Fruit fly (Drosophila melanogaster) whole organism, embryonic: ENCODE data around the gene CHES-1-like.

Experiments used
- Awh ChIP-seq: fragments of 200-800 bp; sonication (Bioruptor generic); IDR thresholded peaks from 2 replicates; pipeline ENCODE4, ENCODE4 v1.3.6; 2022; ENCODE audit warnings: missing biosample characterization, missing genetic modification characterization
- CG11504 ChIP-seq: fragments of 200-800 bp; sonication (Bioruptor generic); optimal IDR thresholded peaks from 3 replicates; lab custom pipeline; 2019; ENCODE audit warnings: missing biosample characterization, mild to moderate bottlenecking, missing genetic modification characterization, moderate library complexity
- CG11560 ChIP-seq: fragments of 200-800 bp; sonication (Bioruptor generic); IDR thresholded peaks from 3 replicates; pipeline ENCODE4 v1.3.6; 2022; ENCODE audit warnings: missing biosample characterization, missing genetic modification characterization
- CG12071 ChIP-seq: fragments of 200-800 bp; sonication (Bioruptor generic); optimal IDR thresholded peaks from 3 replicates; lab custom pipeline; 2018; ENCODE audit warnings: missing biosample characterization, mild to moderate bottlenecking, missing genetic modification characterization
- CG1233 ChIP-seq: fragments of 200-800 bp; sonication (Bioruptor generic); optimal IDR thresholded peaks from 4 replicates; lab custom pipeline; 2018; ENCODE audit warnings: missing biosample characterization, mild to moderate bottlenecking, missing genetic modification characterization
- CG14014 ChIP-seq: fragments of 200-800 bp; sonication (Bioruptor generic); IDR thresholded peaks from 2 replicates; pipeline ENCODE4 v1.3.6; 2022; ENCODE audit warnings: missing biosample characterization, missing genetic modification characterization
- CG15601 ChIP-seq: fragments of 200-800 bp; sonication (Bioruptor generic); optimal IDR thresholded peaks from 3 replicates; lab custom pipeline; 2019; ENCODE audit warnings: missing biosample characterization, mild to moderate bottlenecking, missing genetic modification characterization, moderate library complexity
- CG1602 ChIP-seq: fragments of 200-800 bp; sonication (Bioruptor generic); optimal IDR thresholded peaks from 3 replicates; lab custom pipeline; 2016; ENCODE audit warnings: missing biosample characterization, missing genetic modification characterization
- CG1647 ChIP-seq: fragments of 200-800 bp; sonication (Bioruptor generic); optimal IDR thresholded peaks from 3 replicates; lab custom pipeline; 2016; ENCODE audit warnings: missing biosample characterization, missing genetic modification characterization
- CG18476 ChIP-seq: fragments of 200-800 bp; sonication (Bioruptor generic); optimal IDR thresholded peaks from 2 replicates; lab custom pipeline; 2016; ENCODE audit warnings: missing biosample characterization, mild to moderate bottlenecking, missing genetic modification characterization
- CG30020 ChIP-seq: fragments of 200-800 bp; optimal IDR thresholded peaks from 2 replicates; lab custom pipeline; 2019; ENCODE audit warnings: missing biosample characterization, mild to moderate bottlenecking, missing genetic modification characterization, moderate library complexity
- CG31365 ChIP-seq: fragments of 200-800 bp; sonication (Bioruptor generic); optimal IDR thresholded peaks from 2 replicates; lab custom pipeline; 2018; ENCODE audit warnings: missing biosample characterization, mild to moderate bottlenecking, missing genetic modification characterization
- CG32767 ChIP-seq: fragments of 200-800 bp; sonication (Bioruptor generic); IDR thresholded peaks from 2 replicates; pipeline ENCODE4 v1.3.6; 2022; ENCODE audit warnings: missing biosample characterization, missing genetic modification characterization
- CG32772 ChIP-seq: fragments of 200-800 bp; sonication (Bioruptor generic); IDR thresholded peaks from 2 replicates; pipeline ENCODE4 v1.3.6; 2022; ENCODE audit warnings: missing biosample characterization, missing genetic modification characterization
- CG42726 ChIP-seq: fragments of 200-800 bp; sonication (Bioruptor generic); IDR thresholded peaks from 2 replicates; pipeline ENCODE4 v1.3.6; 2022; ENCODE audit warnings: missing biosample characterization, missing genetic modification characterization; ENCODE audit not compliant: partially characterized antibody
- CG7556 ChIP-seq: fragments of 200-800 bp; sonication (Bioruptor generic); optimal IDR thresholded peaks from 2 replicates; lab custom pipeline; 2017; ENCODE audit warnings: missing biosample characterization, mild to moderate bottlenecking, missing genetic modification characterization
- CG7928 ChIP-seq: fragments of 200-800 bp; sonication (Bioruptor generic); optimal IDR thresholded peaks from 2 replicates; lab custom pipeline; 2017; ENCODE audit warnings: missing biosample characterization, mild to moderate bottlenecking, missing genetic modification characterization
- CG7963 ChIP-seq: fragments of 200-800 bp; sonication (Bioruptor generic); IDR thresholded peaks from 3 replicates; pipeline ENCODE4 v1.3.6; 2022; ENCODE audit warnings: missing biosample characterization, missing genetic modification characterization; ENCODE audit not compliant: partially characterized antibody
- CG8359 ChIP-seq: fragments of 200-800 bp; sonication (Bioruptor generic); optimal IDR thresholded peaks from 2 replicates; lab custom pipeline; 2017; ENCODE audit warnings: missing biosample characterization, mild to moderate bottlenecking, missing genetic modification characterization, borderline replicate concordance
- Dip2 ChIP-seq: fragments of 200-800 bp; sonication (Bioruptor generic); IDR thresholded peaks from 2 replicates; pipeline ENCODE4 v1.3.6; 2022; ENCODE audit warnings: missing biosample characterization, missing genetic modification characterization
- Dll ChIP-seq: fragments of 200-800 bp; sonication (Bioruptor generic); IDR thresholded peaks from 4 replicates; pipeline ENCODE4 v1.3.6; 2022; ENCODE audit warnings: missing biosample characterization, missing genetic modification characterization; ENCODE audit not compliant: partially characterized antibody
- Doc2 ChIP-seq: fragments of 200-800 bp; sonication (Bioruptor generic); IDR thresholded peaks from 2 replicates; pipeline ENCODE4 v1.3.6; 2022; ENCODE audit warnings: missing biosample characterization, missing genetic modification characterization
- Elba2 ChIP-seq: fragments of 200-800 bp; sonication (Bioruptor generic); optimal IDR thresholded peaks from 3 replicates; lab custom pipeline; 2016; ENCODE audit warnings: missing biosample characterization, missing genetic modification characterization
- Gsc ChIP-seq: fragments of 200-800 bp; sonication (Bioruptor generic); IDR thresholded peaks from 2 replicates; pipeline ENCODE4 v1.3.6; 2022; ENCODE audit warnings: missing biosample characterization, missing genetic modification characterization
- H15 ChIP-seq: fragments of 200-800 bp; sonication (Bioruptor generic); IDR thresholded peaks from 3 replicates; pipeline ENCODE4 v1.3.6; 2022; ENCODE audit warnings: missing biosample characterization, missing genetic modification characterization
- HLH4C ChIP-seq: fragments of 200-800 bp; sonication (Bioruptor generic); IDR thresholded peaks from 3 replicates; pipeline ENCODE4 v1.3.6; 2022; ENCODE audit warnings: missing biosample characterization, missing genetic modification characterization; ENCODE audit not compliant: partially characterized antibody
- Hr78 ChIP-seq, 2 experiments: fragments of 200-800 bp in 1 of 2; fragments of >200 bp in 1 of 2; sonication (Bioruptor generic) in 1 of 2; optimal IDR thresholded peaks; 2 replicates each; lab custom pipeline; 2017 to 2019; ENCODE audit warnings: missing biosample characterization in 2 of 2, missing genetic modification characterization in 2 of 2, mild to moderate bottlenecking in 1 of 2, moderate library complexity in 1 of 2
- MBD-R2 ChIP-seq: fragments of 200-800 bp; sonication (Bioruptor generic); IDR thresholded peaks from 2 replicates; pipeline ENCODE4 v1.3.6; 2022; ENCODE audit warnings: missing biosample characterization, missing genetic modification characterization
- PHDP ChIP-seq: fragments of 200-800 bp; sonication (Bioruptor generic); optimal IDR thresholded peaks from 3 replicates; lab custom pipeline; 2018; ENCODE audit warnings: missing biosample characterization, mild to moderate bottlenecking, missing genetic modification characterization, moderate library complexity
- Rx ChIP-seq: fragments of 200-800 bp; sonication (Bioruptor generic); IDR thresholded peaks from 2 replicates; pipeline ENCODE4 v1.3.6; 2022; ENCODE audit warnings: missing biosample characterization, missing genetic modification characterization
- Side ChIP-seq: fragments of 200-800 bp; sonication (Bioruptor generic); optimal IDR thresholded peaks from 2 replicates; lab custom pipeline; 2016; ENCODE audit warnings: missing biosample characterization, missing genetic modification characterization
- Trl ChIP-seq, 3 experiments: fragments of >200 bp in 2 of 3; fragments of 200-800 bp in 1 of 3; sonication (Bioruptor generic) in 1 of 3; optimal IDR thresholded peaks; 2 replicates in 1 of 3; 3 replicates in 2 of 3; lab custom pipeline; 2016 to 2017; ENCODE audit warnings: missing biosample characterization in 1 of 3, missing genetic modification characterization in 1 of 3
- bowl ChIP-seq: fragments of 200-800 bp; sonication (Bioruptor generic); IDR thresholded peaks from 2 replicates; pipeline ENCODE4 v1.3.6; 2022; ENCODE audit warnings: missing biosample characterization, missing genetic modification characterization
- cas ChIP-seq: fragments of 200-800 bp; sonication (Bioruptor generic); IDR thresholded peaks from 2 replicates; pipeline ENCODE4 v1.3.6; 2022; ENCODE audit warnings: missing biosample characterization, missing genetic modification characterization
- ci ChIP-seq: fragments of 200-800 bp; sonication (Bioruptor generic); IDR thresholded peaks from 3 replicates; pipeline ENCODE4 v1.3.6; 2022; ENCODE audit warnings: missing biosample characterization, missing genetic modification characterization
- dm ChIP-seq: fragments of 200-800 bp; sonication (Bioruptor generic); optimal IDR thresholded peaks from 3 replicates; lab custom pipeline; 2016; ENCODE audit warnings: missing biosample characterization, missing genetic modification characterization
- grn ChIP-seq: fragments of 200-800 bp; sonication (Bioruptor generic); optimal IDR thresholded peaks from 3 replicates; lab custom pipeline; 2017; ENCODE audit warnings: missing biosample characterization, missing genetic modification characterization
- maf-S ChIP-seq: fragments of 200-800 bp; sonication (Bioruptor generic); optimal IDR thresholded peaks from 2 replicates; lab custom pipeline; 2016; ENCODE audit warnings: missing biosample characterization, missing genetic modification characterization
- prd ChIP-seq, 3 experiments: fragments of >200 bp in 2 of 3; fragments of 200-800 bp in 1 of 3; sonication (Bioruptor generic) in 1 of 3; optimal IDR thresholded peaks in 2 of 3; IDR thresholded peaks in 1 of 3; 2 replicates in 2 of 3; 3 replicates in 1 of 3; pipeline versions ENCODE4 v1.3.6 to Lab custom; 2017 to 2022; ENCODE audit warnings: missing biosample characterization in 1 of 3, missing genetic modification characterization in 1 of 3
- scrt ChIP-seq: fragments of 200-800 bp; sonication (Bioruptor generic); optimal IDR thresholded peaks from 2 replicates; lab custom pipeline; 2018; ENCODE audit warnings: missing biosample characterization, mild to moderate bottlenecking, missing genetic modification characterization, moderate library complexity
- sd ChIP-seq: fragments of 200-800 bp; sonication (Bioruptor generic); optimal IDR thresholded peaks from 3 replicates; lab custom pipeline; 2018; ENCODE audit warnings: missing biosample characterization, mild to moderate bottlenecking, missing genetic modification characterization, moderate library complexity
- sens ChIP-seq: fragments of 200-800 bp; sonication (Bioruptor generic); peaks from one replicate; lab custom pipeline; 2016; ENCODE audit warnings: missing biosample characterization, missing genetic modification characterization
- sens-2 ChIP-seq: fragments of 200-800 bp; sonication (Bioruptor generic); IDR thresholded peaks from 2 replicates; pipeline ENCODE4 v1.3.6; 2022; ENCODE audit warnings: missing biosample characterization, missing genetic modification characterization
- sug ChIP-seq: fragments of 200-800 bp; optimal IDR thresholded peaks from 2 replicates; lab custom pipeline; 2019; ENCODE audit warnings: missing biosample characterization, mild to moderate bottlenecking, missing genetic modification characterization, moderate library complexity
- wdn ChIP-seq: fragments of 200-800 bp; sonication (Bioruptor generic); IDR thresholded peaks from 2 replicates; pipeline ENCODE4 v1.3.6; 2022; ENCODE audit warnings: missing biosample characterization, missing genetic modification characterization
- zen ChIP-seq: fragments of 200-800 bp; sonication (Bioruptor generic); optimal IDR thresholded peaks from 3 replicates; lab custom pipeline; 2018; ENCODE audit warnings: missing biosample characterization, mild to moderate bottlenecking, missing genetic modification characterization, moderate library complexity
- zen2 ChIP-seq: fragments of 200-800 bp; sonication (Bioruptor generic); IDR thresholded peaks from 3 replicates; pipeline ENCODE4 v1.3.6; 2022; ENCODE audit warnings: missing biosample characterization, missing genetic modification characterization; ENCODE audit not compliant: partially characterized antibody

CHES-1-like gene

dm6 chrX:7696711-7697654 is 12.2 kb downstream of the CHES-1-like start (continued):
- TF ChIP-seq CG11504 (tag; lab: Kevin White, UChicago) (peak; percentile 90), CG11560 (tag; lab: Robert Waterston, UW) (peak; percentile 61; the same call in 2 of the 3 replicates), CG14014 (GFP tag; lab: Robert Waterston, UW) (peak; percentile 95), CG7963 (no peak), bowl (GFP tag; lab: Robert Waterston, UW) (peak; percentile 47; the same call in 1 of the 2 replicates), sd (peak; percentile 83), Dll (GFP tag; lab: Robert Waterston, UW) (no peak), grn (peak; percentile 9), CG30020 (tag; lab: Kevin White, UChicago) (peak; percentile 41), H15 (GFP tag; lab: Robert Waterston, UW) (peak; percentile 63; the same call in 2 of the 3 replicates), HLH4C (GFP tag; lab: Robert Waterston, UW) (no peak), CG15601 (tag; lab: Kevin White, UChicago) (peak; percentile 64), Doc2 (peak; percentile 41; the same call in 1 of the 2 replicates), cas (peak; percentile 87), ci (GFP tag; lab: Robert Waterston, UW) (peak; percentile 84), dm (peak; percentile 54), CG31365 (tag; lab: Kevin White, UChicago) (peak; percentile 75), Rx (GFP tag; lab: Robert Waterston, UW) (peak; percentile 79), CG1647 (GFP tag; lab: Kevin White, UChicago) (peak; percentile 78), zen (peak; percentile 57), Gsc (GFP tag; lab: Robert Waterston, UW) (no peak), zen2 (GFP tag; lab: Robert Waterston, UW) (no peak), PHDP (tag; lab: Kevin White, UChicago) (peak; percentile 93), CG1602 (GFP tag; lab: Kevin White, UChicago) (peak; percentile 81), CG18476 (peak; percentile 83), CG1233 (GFP tag; lab: Kevin White, UChicago) (peak; percentile 90), Hr78 (GFP tag; optimal IDR thresholded peaks at IDR 0.05; lab: Kevin White, UChicago) (peak in 1 of 2 experiments; percentile 59), prd (optimal IDR thresholded peaks at IDR 0.05; lab: Kevin White, UChicago) (no peak), prd (GFP tag; IDR thresholded peaks at IDR 0.05; lab: Robert Waterston, UW) (peak; percentile 89), CG7928 (GFP tag; lab: Kevin White, UChicago) (peak; percentile 68), scrt (GFP tag; lab: Kevin White, UChicago) (peak; percentile 92), CG32772 (peak; percentile 84), CG42726 (no peak), Side (GFP tag; lab: Kevin White, UChicago) (peak; percentile 76), sens (GFP tag; lab: Kevin White, UChicago) (peak; percentile 94), CG7556 (GFP tag; lab: Kevin White, UChicago) (peak; percentile 92), Trl (optimal IDR thresholded peaks at IDR 0.05; lab: Kevin White, UChicago) (peak; percentile 90 to 98), Trl (GFP tag; optimal IDR thresholded peaks at IDR 0.05; lab: Kevin White, UChicago) (peak; percentile 74), Awh (GFP tag; lab: Robert Waterston, UW) (peak; percentile 53; the same call in 1 of the 2 replicates), Dip2 (GFP tag; lab: Robert Waterston, UW) (peak; percentile 23; the same call in 1 of the 2 replicates), Elba2 (GFP tag; lab: Kevin White, UChicago) (no peak), sug (tag; lab: Kevin White, UChicago) (peak; percentile 94), CG12071 (GFP tag; lab: Kevin White, UChicago) (peak; percentile 91), maf-S (GFP tag; lab: Kevin White, UChicago) (peak; percentile 77), sens-2 (no peak), CG32767 (peak; percentile 84), wdn (GFP tag; lab: Robert Waterston, UW) (peak; percentile 91), CG8359 (GFP tag; lab: Kevin White, UChicago) (peak; percentile 58), MBD-R2 (GFP tag; lab: Robert Waterston, UW) (peak; percentile 82)
